Worm (Caenorhabditis elegans) whole organism, late embryonic: Measurements from ENCODE around the gene T14B1.1.

Experiments used
- ceh-24 ChIP-seq: sonication (generic microtip); optimal IDR thresholded peaks from 2 replicates; lab custom pipeline; 2016; ENCODE audit warnings: mild to moderate bottlenecking, missing genetic modification characterization, missing compliant biosample characterization
- ceh-48 ChIP-seq: sonication (generic microtip); optimal IDR thresholded peaks from 2 replicates; lab custom pipeline; 2016; ENCODE audit warnings: missing genetic modification characterization, inconsistent platforms, missing compliant biosample characterization
- pros-1 ChIP-seq: fragments of 150-350 bp; optimal IDR thresholded peaks from 2 replicates; lab custom pipeline; 2014; ENCODE audit warnings: missing biosample characterization, missing genetic modification reagents, missing genetic modification characterization

DNA sequence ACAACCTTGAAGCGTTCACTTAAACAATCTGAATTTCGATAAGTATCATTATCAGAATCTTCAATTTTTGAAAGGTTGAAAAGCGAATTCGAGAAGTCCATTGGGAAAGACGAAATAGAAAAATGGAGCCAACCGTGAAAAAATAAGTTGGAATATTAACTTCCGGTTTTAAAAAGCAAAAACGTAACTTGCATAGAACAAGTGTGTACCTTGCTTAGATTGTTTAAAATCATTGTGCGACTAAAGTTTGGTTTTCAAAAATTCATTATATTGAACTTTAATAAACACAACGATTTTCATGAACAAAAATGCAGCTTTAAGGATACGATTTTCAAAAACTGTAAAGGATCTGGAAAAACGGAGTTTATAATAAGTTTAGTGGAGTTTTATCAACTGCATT is 45.1 kb upstream of the T14B1.1 start, which contains the start of gene F15G9.2:
- TF ChIP-seq ceh-24 (tag; lab: Kevin White, UChicago) (no peak), ceh-48 (tag; lab: Kevin White, UChicago) (no peak), pros-1 (tag; lab: Kevin White, UChicago) (no peak)
